Worm (Caenorhabditis elegans) whole organism, L3 larva: ENCODE results near the gene F08D12.2.

Experiments used
- ZK546.5 ChIP-seq: sonication (generic microtip); optimal IDR thresholded peaks from 2 replicates; lab custom pipeline; 2017; ENCODE audit warnings: missing biosample characterization, missing genetic modification characterization
- ama-1 ChIP-seq: fragments of 150-350 bp; optimal IDR thresholded peaks from 2 replicates; lab custom pipeline; 2018
- daf-12 ChIP-seq: fragments of 150-350 bp; optimal IDR thresholded peaks from 2 replicates; lab custom pipeline; 2014; ENCODE audit warnings: missing biosample characterization, missing genetic modification reagents, missing genetic modification characterization
- egl-27 ChIP-seq: sonication (generic microtip); optimal IDR thresholded peaks from 4 replicates; lab custom pipeline; 2017; ENCODE audit warnings: missing biosample characterization, missing genetic modification reagents, missing genetic modification characterization
- elt-1 ChIP-seq: fragments of 150-350 bp; optimal IDR thresholded peaks from 2 replicates; lab custom pipeline; 2014; ENCODE audit warnings: missing biosample characterization, missing genetic modification characterization
- elt-3 ChIP-seq, 3 experiments: fragments of 150-350 bp in 1 of 3; sonication (generic microtip) in 2 of 3; optimal IDR thresholded peaks; 2 replicates in 2 of 3; 4 replicates in 1 of 3; lab custom pipeline; 2014 to 2017; ENCODE audit warnings: missing biosample characterization in 3 of 3, missing genetic modification characterization in 3 of 3
- fkh-10 ChIP-seq: sonication (generic microtip); optimal IDR thresholded peaks from 2 replicates; lab custom pipeline; 2017; ENCODE audit warnings: missing biosample characterization, missing genetic modification reagents, missing genetic modification characterization
- nhr-25 ChIP-seq: sonication (generic microtip); optimal IDR thresholded peaks from 2 replicates; lab custom pipeline; 2017; ENCODE audit warnings: missing biosample characterization, missing genetic modification characterization
- nhr-28 ChIP-seq: fragments of 150-350 bp; optimal IDR thresholded peaks from 2 replicates; lab custom pipeline; 2014; ENCODE audit warnings: missing biosample characterization, missing genetic modification characterization
- pha-4 ChIP-seq: fragments of 150-350 bp; optimal IDR thresholded peaks from 2 replicates; lab custom pipeline; 2014; ENCODE audit warnings: missing biosample characterization, missing genetic modification reagents, missing genetic modification characterization
- skn-1 ChIP-seq: fragments of 150-350 bp; optimal IDR thresholded peaks from 2 replicates; lab custom pipeline; 2014; ENCODE audit warnings: missing biosample characterization, missing genetic modification characterization
- zag-1 ChIP-seq: fragments of 150-350 bp; optimal IDR thresholded peaks from 2 replicates; lab custom pipeline; 2014; ENCODE audit warnings: missing biosample characterization, missing genetic modification characterization
- ztf-11 ChIP-seq: fragments of 150-350 bp; optimal IDR thresholded peaks from 2 replicates; lab custom pipeline; 2014; ENCODE audit warnings: missing biosample characterization, missing genetic modification characterization
- ztf-4 ChIP-seq: fragments of 150-350 bp; optimal IDR thresholded peaks from 2 replicates; lab custom pipeline; 2014; ENCODE audit warnings: missing biosample characterization, missing genetic modification characterization

- TF ChIP-seq nhr-25 (no peak), egl-27 (tag; lab: Kevin White, UChicago) (no peak), ama-1 (lab: Kevin White, UChicago) (no peak), zag-1 (tag; lab: Kevin White, UChicago) (no peak), skn-1 (no peak), fkh-10 (GFP tag; lab: Kevin White, UChicago) (no peak), daf-12 (no peak), pha-4 (tag; lab: Kevin White, UChicago) (no peak), ZK546.5 (tag; lab: Kevin White, UChicago) (no peak), nhr-28 (no peak), elt-1 (tag; lab: Kevin White, UChicago) (no peak), ztf-11 (no peak), elt-3 (tag; optimal IDR thresholded peaks at IDR 0.05; lab: Kevin White, UChicago) (no peak), ztf-4 (tag; lab: Kevin White, UChicago) (no peak)
Observed at ce11 chrII:2824169-2824568, 42.7 kb downstream of the F08D12.2 start, which contains the start of the genes K12H6.4 and K12H6.9.
